Fruit fly (Drosophila melanogaster) whole organism, embryonic: ENCODE measurements around the gene Syx8.

Experiments used
- Bteb2 ChIP-seq: fragments of 200-800 bp; sonication (Bioruptor generic); optimal IDR thresholded peaks from 2 replicates; lab custom pipeline; 2016; ENCODE audit warnings: missing biosample characterization, missing genetic modification characterization
- CG10147 ChIP-seq: fragments of 200-800 bp; sonication (Bioruptor generic); optimal IDR thresholded peaks from 2 replicates; lab custom pipeline; 2019; ENCODE audit warnings: missing biosample characterization, mild to moderate bottlenecking, missing genetic modification characterization, moderate library complexity
- CG11398 ChIP-seq: fragments of 200-800 bp; sonication (Bioruptor generic); optimal IDR thresholded peaks from 2 replicates; lab custom pipeline; 2016; ENCODE audit warnings: missing biosample characterization, missing genetic modification characterization
- CG12155 ChIP-seq: fragments of 200-800 bp; sonication (Bioruptor generic); optimal IDR thresholded peaks from 3 replicates; lab custom pipeline; 2016; ENCODE audit warnings: missing biosample characterization, missing genetic modification characterization
- CG12391 ChIP-seq: fragments of 200-800 bp; sonication (Bioruptor generic); optimal IDR thresholded peaks from 3 replicates; lab custom pipeline; 2018; ENCODE audit warnings: missing biosample characterization, mild to moderate bottlenecking, missing genetic modification characterization, moderate library complexity
- CG1603 ChIP-seq: fragments of 200-800 bp; sonication (Bioruptor generic); optimal IDR thresholded peaks from 2 replicates; lab custom pipeline; 2019; ENCODE audit warnings: missing biosample characterization, mild to moderate bottlenecking, missing genetic modification characterization, moderate library complexity
- CG17186 ChIP-seq: fragments of 200-800 bp; sonication (Bioruptor generic); optimal IDR thresholded peaks from 3 replicates; lab custom pipeline; 2017; ENCODE audit warnings: missing biosample characterization, missing genetic modification reagents, missing genetic modification characterization
- CG17361 ChIP-seq: fragments of 200-800 bp; sonication (Bioruptor generic); IDR thresholded peaks from 3 replicates; pipeline ENCODE4 v1.3.6; 2022; ENCODE audit warnings: missing biosample characterization, missing genetic modification characterization
- CG2120 ChIP-seq: fragments of 200-800 bp; sonication (Bioruptor generic); optimal IDR thresholded peaks from 3 replicates; lab custom pipeline; 2016; ENCODE audit warnings: missing biosample characterization, missing genetic modification characterization
- CG2202 ChIP-seq: fragments of 200-800 bp; sonication (Bioruptor generic); optimal IDR thresholded peaks from 2 replicates; lab custom pipeline; 2018; ENCODE audit warnings: missing biosample characterization, mild to moderate bottlenecking, missing genetic modification characterization
- CG2712 ChIP-seq: fragments of 200-800 bp; optimal IDR thresholded peaks from 3 replicates; lab custom pipeline; 2019; ENCODE audit warnings: missing biosample characterization, mild to moderate bottlenecking, missing genetic modification characterization, moderate library complexity
- CG33213 ChIP-seq: fragments of 200-800 bp; sonication (Bioruptor generic); optimal IDR thresholded peaks from 3 replicates; lab custom pipeline; 2016; ENCODE audit warnings: missing biosample characterization, missing genetic modification characterization
- CG33557 ChIP-seq: fragments of 200-800 bp; sonication (Bioruptor generic); optimal IDR thresholded peaks from 2 replicates; lab custom pipeline; 2019; ENCODE audit warnings: missing biosample characterization, mild to moderate bottlenecking, missing genetic modification characterization, moderate library complexity
- CG34224 ChIP-seq: fragments of 200-800 bp; sonication (Bioruptor generic); IDR thresholded peaks from 3 replicates; pipeline ENCODE4 v1.3.6; 2022; ENCODE audit warnings: missing biosample characterization, missing genetic modification characterization; ENCODE audit not compliant: partially characterized antibody
- CG3995 ChIP-seq: fragments of 200-800 bp; sonication (Bioruptor generic); optimal IDR thresholded peaks from 3 replicates; lab custom pipeline; 2016; ENCODE audit warnings: missing biosample characterization, missing genetic modification characterization
- CG42726 ChIP-seq: fragments of 200-800 bp; sonication (Bioruptor generic); IDR thresholded peaks from 2 replicates; pipeline ENCODE4 v1.3.6; 2022; ENCODE audit warnings: missing biosample characterization, missing genetic modification characterization; ENCODE audit not compliant: partially characterized antibody
- CG4617 ChIP-seq: fragments of 200-800 bp; sonication (Bioruptor generic); optimal IDR thresholded peaks from 3 replicates; lab custom pipeline; 2016; ENCODE audit warnings: missing biosample characterization, missing genetic modification characterization, borderline replicate concordance
- CG7839 ChIP-seq: fragments of 200-800 bp; sonication (Bioruptor generic); optimal IDR thresholded peaks from 3 replicates; lab custom pipeline; 2018; ENCODE audit warnings: missing biosample characterization, mild to moderate bottlenecking, missing genetic modification characterization, moderate library complexity
- CG9797 ChIP-seq: fragments of 200-800 bp; sonication (Bioruptor generic); optimal IDR thresholded peaks from 3 replicates; lab custom pipeline; 2018; ENCODE audit warnings: missing biosample characterization, mild to moderate bottlenecking, missing genetic modification characterization
- CTCF ChIP-seq: fragments of 200-800 bp; sonication (Bioruptor generic); optimal IDR thresholded peaks from 2 replicates; lab custom pipeline; 2017; ENCODE audit warnings: missing biosample characterization, mild to moderate bottlenecking, missing genetic modification characterization, moderate library complexity
- Dbx ChIP-seq: fragments of 200-800 bp; sonication (Bioruptor generic); IDR thresholded peaks from 3 replicates; pipeline ENCODE4 v1.3.6; 2022; ENCODE audit warnings: missing biosample characterization, missing genetic modification characterization
- Dll ChIP-seq: fragments of 200-800 bp; sonication (Bioruptor generic); IDR thresholded peaks from 4 replicates; pipeline ENCODE4 v1.3.6; 2022; ENCODE audit warnings: missing biosample characterization, missing genetic modification characterization; ENCODE audit not compliant: partially characterized antibody
- Dref ChIP-seq: fragments of 200-800 bp; sonication (Bioruptor generic); IDR thresholded peaks from 2 replicates; pipeline ENCODE4 v1.3.6; 2022; ENCODE audit warnings: missing biosample characterization, missing genetic modification characterization
- Drgx ChIP-seq: fragments of 200-800 bp; sonication (Bioruptor generic); IDR thresholded peaks from 2 replicates; pipeline ENCODE4 v1.3.6; 2022; ENCODE audit warnings: missing biosample characterization, missing genetic modification characterization
- HmgD ChIP-seq: fragments of 200-800 bp; sonication (Bioruptor generic); optimal IDR thresholded peaks from 3 replicates; lab custom pipeline; 2016; ENCODE audit warnings: missing biosample characterization, missing genetic modification characterization
- Hr39 ChIP-seq: fragments of >200 bp; optimal IDR thresholded peaks from 2 replicates; lab custom pipeline; 2017
- Max ChIP-seq: fragments of 200-800 bp; sonication (Bioruptor generic); optimal IDR thresholded peaks from 2 replicates; lab custom pipeline; 2016; ENCODE audit warnings: missing biosample characterization, mild to moderate bottlenecking, missing genetic modification characterization
- Mes4 ChIP-seq: fragments of 200-800 bp; sonication (Bioruptor generic); optimal IDR thresholded peaks from 2 replicates; lab custom pipeline; 2016; ENCODE audit warnings: missing biosample characterization, missing genetic modification characterization
- Myb ChIP-seq: fragments of 200-800 bp; sonication (Bioruptor generic); optimal IDR thresholded peaks from 2 replicates; lab custom pipeline; 2016; ENCODE audit warnings: missing biosample characterization, missing genetic modification characterization
- Pdp1 ChIP-seq, 2 experiments: fragments of 200-800 bp; sonication (Bioruptor generic); optimal IDR thresholded peaks; 3 replicates each; lab custom pipeline; 2016; ENCODE audit warnings: missing biosample characterization in 2 of 2, missing genetic modification characterization in 2 of 2, mild to moderate bottlenecking in 1 of 2, moderate library complexity in 1 of 2
- Six4 ChIP-seq: fragments of 200-800 bp; sonication (Bioruptor generic); optimal IDR thresholded peaks from 2 replicates; lab custom pipeline; 2016; ENCODE audit warnings: missing biosample characterization, missing genetic modification characterization
- Sry-δ ChIP-seq: fragments of 200-800 bp; sonication (Bioruptor generic); optimal IDR thresholded peaks from 2 replicates; lab custom pipeline; 2016; ENCODE audit warnings: missing biosample characterization, missing genetic modification characterization
- bbx ChIP-seq: fragments of 200-800 bp; sonication (Bioruptor generic); IDR thresholded peaks from 2 replicates; pipeline ENCODE4 v1.3.6; 2022; ENCODE audit warnings: missing biosample characterization, missing genetic modification characterization; ENCODE audit not compliant: partially characterized antibody
- cad ChIP-seq: fragments of >200 bp; optimal IDR thresholded peaks from 2 replicates; lab custom pipeline; 2017; ENCODE audit warnings: missing biosample characterization, missing genetic modification characterization
- chif ChIP-seq, 2 experiments: fragments of 200-800 bp; sonication (Bioruptor generic); optimal IDR thresholded peaks; 3 replicates each; lab custom pipeline; 2016; ENCODE audit warnings: missing biosample characterization in 2 of 2, missing genetic modification characterization in 2 of 2
- chn ChIP-seq: fragments of 200-800 bp; sonication (Bioruptor generic); optimal IDR thresholded peaks from 2 replicates; lab custom pipeline; 2016; ENCODE audit warnings: missing biosample characterization, missing genetic modification characterization
- corto ChIP-seq: fragments of 200-800 bp; sonication (Bioruptor generic); optimal IDR thresholded peaks from 2 replicates; lab custom pipeline; 2016; ENCODE audit warnings: missing biosample characterization, mild to moderate bottlenecking, missing genetic modification characterization, moderate library complexity
- da ChIP-seq: fragments of 200-800 bp; sonication (Bioruptor generic); optimal IDR thresholded peaks from 2 replicates; lab custom pipeline; 2016; ENCODE audit warnings: missing biosample characterization, missing genetic modification characterization
- dpn ChIP-seq, 2 experiments: fragments of 200-800 bp; sonication (Bioruptor generic); optimal IDR thresholded peaks; 3 replicates each; lab custom pipeline; 2016; ENCODE audit warnings: missing biosample characterization in 2 of 2, missing genetic modification characterization in 2 of 2
- emc ChIP-seq: fragments of 200-800 bp; sonication (Bioruptor generic); optimal IDR thresholded peaks from 2 replicates; lab custom pipeline; 2016; ENCODE audit warnings: missing biosample characterization, missing genetic modification characterization
- grau ChIP-seq: fragments of 200-800 bp; optimal IDR thresholded peaks from 3 replicates; lab custom pipeline; 2019; ENCODE audit warnings: missing biosample characterization, mild to moderate bottlenecking, missing genetic modification characterization, moderate library complexity
- nerfin-1 ChIP-seq: fragments of 200-800 bp; sonication (Bioruptor generic); optimal IDR thresholded peaks from 3 replicates; lab custom pipeline; 2019; ENCODE audit warnings: missing biosample characterization, mild to moderate bottlenecking, missing genetic modification characterization, moderate library complexity
- oc ChIP-seq: fragments of 200-800 bp; sonication (Bioruptor generic); optimal IDR thresholded peaks from 2 replicates; lab custom pipeline; 2018; ENCODE audit warnings: missing biosample characterization, mild to moderate bottlenecking, missing genetic modification characterization, moderate library complexity
- rib ChIP-seq: fragments of 200-800 bp; sonication (Bioruptor generic); IDR thresholded peaks from 2 replicates; pipeline ENCODE4 v1.3.6; 2022; ENCODE audit warnings: missing biosample characterization, missing genetic modification characterization
- row ChIP-seq: fragments of 200-800 bp; sonication (Bioruptor generic); IDR thresholded peaks from 3 replicates; pipeline ENCODE4 v1.3.6; 2022; ENCODE audit warnings: missing biosample characterization, missing genetic modification characterization
- sd ChIP-seq: fragments of 200-800 bp; sonication (Bioruptor generic); optimal IDR thresholded peaks from 3 replicates; lab custom pipeline; 2018; ENCODE audit warnings: missing biosample characterization, mild to moderate bottlenecking, missing genetic modification characterization, moderate library complexity
- stwl ChIP-seq: fragments of 200-800 bp; sonication (Bioruptor generic); optimal IDR thresholded peaks from 3 replicates; lab custom pipeline; 2018; ENCODE audit warnings: missing biosample characterization, mild to moderate bottlenecking, missing genetic modification characterization, moderate library complexity
- tll ChIP-seq, 2 experiments: fragments of 200-800 bp in 1 of 2; fragments of >200 bp in 1 of 2; sonication (Bioruptor generic) in 1 of 2; optimal IDR thresholded peaks; 2 replicates each; lab custom pipeline; 2017 to 2019; ENCODE audit warnings: missing biosample characterization in 2 of 2, missing genetic modification characterization in 2 of 2, mild to moderate bottlenecking in 1 of 2, moderate library complexity in 1 of 2
- tna ChIP-seq: fragments of 200-800 bp; sonication (Bioruptor generic); IDR thresholded peaks from 2 replicates; pipeline ENCODE4 v1.3.6; 2022; ENCODE audit warnings: missing biosample characterization, missing genetic modification characterization; ENCODE audit not compliant: partially characterized antibody

Syx8 gene

DNA sequence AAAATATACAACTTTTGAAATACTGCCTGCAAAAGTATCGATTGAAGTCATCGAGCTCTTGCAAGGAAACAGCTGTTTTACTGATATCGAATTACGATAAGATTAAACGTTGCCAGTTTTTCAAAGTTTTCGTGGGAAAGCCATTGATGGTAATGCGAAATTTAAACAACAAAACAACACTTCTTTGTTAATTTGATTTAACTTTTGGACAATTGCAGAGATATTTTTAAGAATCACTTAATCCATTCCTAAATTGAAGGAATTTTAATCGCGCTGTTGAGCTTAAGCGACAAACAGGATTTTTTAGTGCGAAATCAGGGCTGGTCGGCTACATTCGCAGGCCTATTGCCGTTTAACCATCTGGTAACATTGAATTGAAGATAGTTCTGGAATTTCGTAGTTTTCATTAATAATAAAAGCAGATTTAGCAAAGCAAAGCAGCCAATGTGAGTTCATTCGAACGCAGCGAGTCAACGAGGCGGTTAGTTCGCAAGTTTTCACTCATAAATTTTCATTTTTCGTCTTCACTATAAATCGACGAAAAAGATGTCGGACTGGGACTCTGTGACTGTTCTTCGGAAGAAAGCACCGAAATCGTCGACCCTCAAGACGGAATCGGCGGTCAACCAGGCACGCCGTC lies 12.4 kb downstream of the Syx8 start, which contains the start of gene mbf1 (continued):
- TF ChIP-seq Six4, result no peak
- peak in 1 of 2 experiments; percentile 39 for TF ChIP-seq Pdp1 (GFP tag; optimal IDR thresholded peaks at IDR 0.05; lab: Kevin White, UChicago)
- TF ChIP-seq CG12155, result peak; percentile 20
- TF ChIP-seq Dref (GFP tag; lab: Robert Waterston, UW), result peak; percentile 67
- 0 out of 2 replicates have a peak, but pooled peaks have one; percentile 32 for TF ChIP-seq tna (GFP tag; lab: Robert Waterston, UW)
- peak; percentile 87 for TF ChIP-seq CG9797
- peak; percentile 67 for TF ChIP-seq CG1603 (tag; lab: Kevin White, UChicago)
- peak; percentile 92 for TF ChIP-seq nerfin-1 (tag; lab: Kevin White, UChicago)
- peak; percentile 85 for TF ChIP-seq stwl (tag; lab: Kevin White, UChicago)
- TF ChIP-seq CG2712 (tag; lab: Kevin White, UChicago), result peak; percentile 53
- peak; percentile 79 for TF ChIP-seq Sry-δ (GFP tag; lab: Kevin White, UChicago)
- TF ChIP-seq CG17361 (GFP tag; lab: Robert Waterston, UW), result peak; percentile 61; the same call in 1 of the 3 replicates
- TF ChIP-seq Bteb2 (GFP tag; lab: Kevin White, UChicago), result peak; percentile 6
- TF ChIP-seq oc (tag; lab: Kevin White, UChicago), result peak; percentile 48
- TF ChIP-seq row (GFP tag; lab: Robert Waterston, UW), result peak; percentile 39; the same call in 2 of the 3 replicates
- peak; percentile 78 for TF ChIP-seq Dll (GFP tag; lab: Robert Waterston, UW)
- TF ChIP-seq CG3995, result peak; percentile 48
- peak in 1 of 2 experiments; percentile 16 for TF ChIP-seq tll (GFP tag; optimal IDR thresholded peaks at IDR 0.05; lab: Kevin White, UChicago)
- TF ChIP-seq CG2120, result peak; percentile 44
- TF ChIP-seq CG7839 (tag; lab: Kevin White, UChicago), result no peak
- peak; percentile 22 for TF ChIP-seq grau (tag; lab: Kevin White, UChicago)
- no peak for TF ChIP-seq CG33557 (GFP tag; lab: Kevin White, UChicago)
- TF ChIP-seq Myb (GFP tag; lab: Kevin White, UChicago), result peak; percentile 72
- no peak for TF ChIP-seq CG11398 (GFP tag; lab: Kevin White, UChicago)
- no peak for TF ChIP-seq Hr39 (lab: Kevin White, UChicago)
- TF ChIP-seq Max (GFP tag; lab: Kevin White, UChicago), result no peak
- TF ChIP-seq Drgx (GFP tag; lab: Robert Waterston, UW), result no peak
- peak; percentile 94 for TF ChIP-seq sd (tag; lab: Kevin White, UChicago)
- TF ChIP-seq corto (GFP tag; lab: Kevin White, UChicago), result no peak
- TF ChIP-seq CG17186, result peak; percentile 65
- no peak for TF ChIP-seq cad (GFP tag; lab: Kevin White, UChicago)
- TF ChIP-seq emc, result no peak
- TF ChIP-seq bbx (GFP tag; lab: Robert Waterston, UW), result peak; percentile 14
- TF ChIP-seq CG4617, result peak; percentile 91
- TF ChIP-seq CG42726 (GFP tag; lab: Robert Waterston, UW), result 0 out of 2 replicates have a peak, but pooled peaks have one; percentile 31
- TF ChIP-seq Mes4, result peak; percentile 2
- TF ChIP-seq CTCF, result peak; percentile 32
- no peak for TF ChIP-seq chn (GFP tag; lab: Kevin White, UChicago)
- peak; percentile 2 for TF ChIP-seq CG2202
- TF ChIP-seq CG12391 (tag; lab: Kevin White, UChicago), result peak; percentile 48
- no peak for TF ChIP-seq da (GFP tag; lab: Kevin White, UChicago)
- TF ChIP-seq chif (GFP tag; optimal IDR thresholded peaks at IDR 0.05; lab: Kevin White, UChicago), result peak in 1 of 2 experiments; percentile 8
- peak; percentile 39 for TF ChIP-seq HmgD
- TF ChIP-seq Dbx (GFP tag; lab: Robert Waterston, UW), result 0 out of 3 replicates have a peak, but pooled peaks have one; percentile 14
- TF ChIP-seq CG10147, result no peak
- no peak for TF ChIP-seq rib (GFP tag; lab: Robert Waterston, UW)
- peak; percentile 8 for TF ChIP-seq CG33213 (GFP tag; lab: Kevin White, UChicago)
- peak in 1 of 2 experiments; percentile 4 for TF ChIP-seq dpn (GFP tag; optimal IDR thresholded peaks at IDR 0.05; lab: Kevin White, UChicago)
- peak; percentile 66 for TF ChIP-seq CG34224 (GFP tag; lab: Robert Waterston, UW)
